Worm (Caenorhabditis elegans) whole organism, mixed stage, embryonic: ENCODE measurements around the gene rpl-36.A.

Source experiments
- blmp-1 ChIP-seq: fragments of 150-350 bp; optimal IDR thresholded peaks from 2 replicates; lab custom pipeline; 2014; ENCODE audit warnings: missing biosample characterization, missing genetic modification characterization
- ceh-43 ChIP-seq: fragments of 200-800 bp; sonication (Bioruptor generic); optimal IDR thresholded peaks from 2 replicates; lab custom pipeline; 2018; ENCODE audit warnings: mild to moderate bottlenecking, missing genetic modification characterization, moderate library complexity, missing compliant biosample characterization
- ces-1 ChIP-seq: fragments of 150-350 bp; optimal IDR thresholded peaks from 2 replicates; lab custom pipeline; 2014; ENCODE audit warnings: missing biosample characterization, missing genetic modification reagents, missing genetic modification characterization
- hlh-1 ChIP-seq: fragments of 150-350 bp; optimal IDR thresholded peaks from 2 replicates; lab custom pipeline; 2014; ENCODE audit warnings: missing biosample characterization, missing genetic modification reagents, missing genetic modification characterization
- lin-13 ChIP-seq: fragments of 150-350 bp; optimal IDR thresholded peaks from 2 replicates; lab custom pipeline; 2014; ENCODE audit warnings: missing biosample characterization, missing genetic modification characterization
- nhr-12 ChIP-seq: fragments of 150-350 bp; optimal IDR thresholded peaks from 2 replicates; lab custom pipeline; 2014; ENCODE audit warnings: missing biosample characterization, missing genetic modification characterization
- nhr-28 ChIP-seq: fragments of 150-350 bp; optimal IDR thresholded peaks from 2 replicates; lab custom pipeline; 2014; ENCODE audit warnings: missing biosample characterization, missing genetic modification characterization
- nhr-76 ChIP-seq: sonication (generic microtip); optimal IDR thresholded peaks from 2 replicates; lab custom pipeline; 2017; ENCODE audit warnings: missing biosample characterization, missing genetic modification characterization
- pha-4 ChIP-seq: fragments of 150-350 bp; optimal IDR thresholded peaks from 2 replicates; lab custom pipeline; 2018; ENCODE audit warnings: missing biosample characterization, missing genetic modification reagents, missing genetic modification characterization
- snpc-4 ChIP-seq: fragments of 150-350 bp; optimal IDR thresholded peaks from 2 replicates; lab custom pipeline; 2014; ENCODE audit warnings: missing biosample characterization, missing genetic modification characterization
- unc-39 ChIP-seq: fragments of 150-350 bp; optimal IDR thresholded peaks from 2 replicates; lab custom pipeline; 2014; ENCODE audit warnings: missing biosample characterization, missing genetic modification characterization
- unc-62 ChIP-seq: fragments of 150-350 bp; optimal IDR thresholded peaks from 2 replicates; lab custom pipeline; 2014; ENCODE audit warnings: missing biosample characterization, missing genetic modification reagents, missing genetic modification characterization
- ztf-11 ChIP-seq: fragments of 150-350 bp; optimal IDR thresholded peaks from 2 replicates; lab custom pipeline; 2014; ENCODE audit warnings: missing biosample characterization, missing genetic modification characterization

DNA sequence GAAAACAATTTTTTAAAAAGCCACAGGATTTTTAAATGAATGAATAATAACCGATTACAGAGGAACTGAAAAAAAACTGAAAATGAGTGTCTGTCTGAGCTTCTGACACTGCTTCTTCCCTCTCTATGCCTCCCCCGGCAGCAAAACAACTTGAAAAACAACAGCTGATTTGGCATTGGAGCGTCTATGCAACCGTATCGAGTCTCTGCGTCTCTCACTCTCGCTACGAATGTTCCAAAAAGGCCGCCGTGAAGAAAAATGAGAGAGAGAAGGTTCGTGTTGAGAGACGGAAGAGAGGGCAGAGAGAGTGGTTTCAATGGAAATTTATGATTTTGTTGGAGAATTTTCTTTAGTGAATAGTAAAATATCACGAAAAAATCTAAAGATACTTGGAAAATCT lies 6.0 kb upstream of the rpl-36.A start:
- TF ChIP-seq nhr-76 (tag; lab: Kevin White, UChicago) (no peak), nhr-28 (tag; lab: Kevin White, UChicago) (no peak), snpc-4 (tag; lab: Kevin White, UChicago) (no peak), pha-4 (tag; lab: Kevin White, UChicago) (peak; percentile 25), lin-13 (tag; lab: Kevin White, UChicago) (no peak), ces-1 (GFP tag; lab: Kevin White, UChicago) (peak; percentile 12), ztf-11 (no peak), nhr-12 (no peak), unc-39 (tag; lab: Kevin White, UChicago) (no peak), unc-62 (GFP tag; lab: Kevin White, UChicago) (no peak), ceh-43 (GFP tag; lab: Kevin White, UChicago) (no peak), hlh-1 (tag; lab: Kevin White, UChicago) (peak; percentile 90), blmp-1 (tag; lab: Kevin White, UChicago) (no peak)
